Worm (Caenorhabditis elegans): ENCODE data around the gene pitr-2.

DNA sequence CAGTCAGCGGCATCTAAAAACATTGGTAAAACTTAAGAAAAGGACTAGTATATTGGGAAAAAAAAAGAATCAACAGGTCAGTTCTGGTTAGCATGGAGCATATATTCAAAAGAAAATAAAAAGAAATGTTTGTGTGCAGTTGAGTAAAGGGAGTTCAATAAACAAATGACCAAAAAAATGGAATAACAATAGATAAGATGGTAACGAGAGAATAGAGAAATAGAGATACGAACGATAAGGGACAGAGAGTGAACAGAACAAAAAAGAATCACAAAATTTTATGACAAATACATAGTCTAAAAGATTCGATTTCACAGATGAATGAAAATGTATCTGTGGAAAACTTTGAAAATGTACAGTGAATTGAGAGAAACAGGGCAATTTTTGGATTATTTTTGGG is 35.5 kb upstream of the pitr-2 start, which contains the start of gene gad-3:
- TF ChIP-seq hlh-13 (GFP tag; optimal IDR thresholded peaks at IDR 0.05) (no peak), dmd-4 (tag; optimal IDR thresholded peaks at IDR 0.05; ENCODE audit: borderline replicate concordance) (no peak), ceh-19 (GFP tag; optimal IDR thresholded peaks at IDR 0.05) (no peak), mec-3 (tag; optimal IDR thresholded peaks at IDR 0.05; ENCODE audit: borderline replicate concordance) (no peak), unc-42 (tag; optimal IDR thresholded peaks at IDR 0.05) (no peak)
